Fruit fly (Drosophila melanogaster) whole organism, embryonic: ENCODE results near the gene CG3632.

Experiments used
- Awh ChIP-seq: fragments of 200-800 bp; sonication (Bioruptor generic); IDR thresholded peaks from 2 replicates; pipeline ENCODE4, ENCODE4 v1.3.6; 2022; ENCODE audit warnings: missing biosample characterization, missing genetic modification characterization
- CG8478 ChIP-seq: fragments of >200 bp; optimal IDR thresholded peaks from 2 replicates; lab custom pipeline; 2018
- Stat92E ChIP-seq, 3 experiments: fragments of >200 bp in 2 of 3; fragments of 200-800 bp in 1 of 3; sonication (Bioruptor generic) in 1 of 3; optimal IDR thresholded peaks; 2 replicates each; lab custom pipeline; 2017 to 2019; ENCODE audit warnings: missing biosample characterization in 3 of 3, missing genetic modification characterization in 3 of 3, mild to moderate bottlenecking in 1 of 3, moderate library complexity in 1 of 3
- Usf ChIP-seq: fragments of 200-800 bp; sonication (Bioruptor generic); optimal IDR thresholded peaks from 2 replicates; lab custom pipeline; 2017; ENCODE audit warnings: missing genotype, missing biosample characterization, missing genetic modification characterization
- aop ChIP-seq: fragments of 200-800 bp; sonication (Bioruptor generic); IDR thresholded peaks from 2 replicates; pipeline ENCODE4 v1.3.6; 2022; ENCODE audit warnings: missing biosample characterization, missing genetic modification characterization
- ham ChIP-seq: fragments of 200-800 bp; sonication (Bioruptor generic); IDR thresholded peaks from 2 replicates; pipeline ENCODE4 v1.3.6; 2022; ENCODE audit warnings: missing biosample characterization, missing genetic modification characterization
- hbn ChIP-seq: fragments of 200-800 bp; sonication (Bioruptor generic); IDR thresholded peaks from 2 replicates; pipeline ENCODE4 v1.3.6; 2022; ENCODE audit warnings: missing biosample characterization, missing genetic modification characterization; ENCODE audit not compliant: partially characterized antibody
- knrl ChIP-seq: fragments of 200-800 bp; sonication (Bioruptor generic); IDR thresholded peaks from 3 replicates; pipeline ENCODE4 v1.3.6; 2022; ENCODE audit warnings: missing biosample characterization, missing genetic modification characterization; ENCODE audit not compliant: partially characterized antibody
- lov ChIP-seq, 2 experiments: fragments of 200-800 bp in 1 of 2; fragments of >200 bp in 1 of 2; sonication (Bioruptor generic) in 1 of 2; IDR thresholded peaks in 1 of 2; optimal IDR thresholded peaks in 1 of 2; 2 replicates in 1 of 2; 3 replicates in 1 of 2; pipeline versions ENCODE4 v1.3.6 to Lab custom; 2017 to 2022; ENCODE audit warnings: missing biosample characterization in 1 of 2, missing genetic modification characterization in 1 of 2
- nerfin-1 ChIP-seq: fragments of 200-800 bp; sonication (Bioruptor generic); optimal IDR thresholded peaks from 3 replicates; lab custom pipeline; 2019; ENCODE audit warnings: missing biosample characterization, mild to moderate bottlenecking, missing genetic modification characterization, moderate library complexity

- TF ChIP-seq Usf (GFP tag; lab: Kevin White, UChicago), result no peak
- no peak for TF ChIP-seq aop
- TF ChIP-seq ham (GFP tag; lab: Robert Waterston, UW), result no peak
- TF ChIP-seq nerfin-1, result no peak
- no peak for TF ChIP-seq knrl (GFP tag; lab: Robert Waterston, UW)
- no peak for TF ChIP-seq Awh (GFP tag; lab: Robert Waterston, UW)
- TF ChIP-seq CG8478, result no peak
- TF ChIP-seq hbn (GFP tag; lab: Robert Waterston, UW), result no peak
- no peak for TF ChIP-seq Stat92E (GFP tag; optimal IDR thresholded peaks at IDR 0.05; lab: Kevin White, UChicago)
- TF ChIP-seq lov (optimal IDR thresholded peaks at IDR 0.05; lab: Kevin White, UChicago), result no peak
- TF ChIP-seq lov (GFP tag; IDR thresholded peaks at IDR 0.05; lab: Robert Waterston, UW), result no peak
Measured at dm6 chrX:16285186-16285585, 11.3 kb upstream of the CG3632 start.
